Fruit fly (Drosophila melanogaster) S2 (cell line): Measurements from ENCODE around the gene CG6996.

Experiments
- CG8478 ChIP-seq: fragments of >200 bp; optimal IDR thresholded peaks from 2 replicates; lab custom pipeline; 2018
- CTCF ChIP-seq, 2 experiments: fragments of >200 bp; optimal IDR thresholded peaks; 2 replicates each; lab custom pipeline; 2018

- TF ChIP-seq CG8478 (lab: Kevin White, UChicago) (no peak), CTCF (optimal IDR thresholded peaks at IDR 0.05; lab: Kevin White, UChicago) (no peak)
Measured at dm6 chr3L:20197213-20197612, 10.1 kb upstream of the CG6996 start.
